Fruit fly (Drosophila melanogaster) whole organism, pupa: ENCODE results near the gene Scr.

ENCODE experiments used
- CG10348 ChIP-seq: fragments of 200-800 bp; sonication (Bioruptor generic); IDR thresholded peaks from 2 replicates; pipeline ENCODE4 v1.3.6; 2022; ENCODE audit warnings: missing biosample characterization, missing genetic modification characterization
- CG12605 ChIP-seq: fragments of 200-800 bp; sonication (Bioruptor generic); IDR thresholded peaks from 2 replicates; pipeline ENCODE4 v1.3.6; 2022; ENCODE audit warnings: missing biosample characterization, missing genetic modification characterization
- CG13204 ChIP-seq: fragments of 200-800 bp; sonication (Bioruptor generic); optimal IDR thresholded peaks from 2 replicates; lab custom pipeline; 2018; ENCODE audit warnings: missing biosample characterization, mild to moderate bottlenecking, missing genetic modification characterization, moderate library complexity
- CG14655 ChIP-seq: fragments of 200-800 bp; sonication (Bioruptor generic); optimal IDR thresholded peaks from 3 replicates; lab custom pipeline; 2017; ENCODE audit warnings: mild to moderate bottlenecking, missing biosample characterization, missing genetic modification reagents, missing genetic modification characterization
- CG15710 ChIP-seq: fragments of 200-800 bp; sonication (Bioruptor generic); optimal IDR thresholded peaks from 2 replicates; lab custom pipeline; 2018; ENCODE audit warnings: missing biosample characterization, mild to moderate bottlenecking, missing genetic modification characterization, moderate library complexity
- CG17806 ChIP-seq: fragments of 200-800 bp; sonication (Bioruptor generic); optimal IDR thresholded peaks from 2 replicates; lab custom pipeline; 2018; ENCODE audit warnings: missing biosample characterization, mild to moderate bottlenecking, missing genetic modification characterization, moderate library complexity
- CG32121 ChIP-seq: fragments of 200-800 bp; sonication (Bioruptor generic); IDR thresholded peaks from 2 replicates; pipeline ENCODE4 v1.3.6; 2022; ENCODE audit warnings: missing biosample characterization, missing genetic modification characterization
- CG34367 ChIP-seq: fragments of 200-800 bp; sonication (Bioruptor generic); optimal IDR thresholded peaks from 2 replicates; lab custom pipeline; 2018; ENCODE audit warnings: missing biosample characterization, mild to moderate bottlenecking, missing genetic modification characterization
- CG4496 ChIP-seq: fragments of 200-800 bp; sonication (Bioruptor generic); IDR thresholded peaks from 3 replicates; pipeline ENCODE4 v1.3.6; 2022; ENCODE audit warnings: missing biosample characterization, missing genetic modification characterization
- CG8159 ChIP-seq: fragments of 200-800 bp; sonication (Bioruptor generic); optimal IDR thresholded peaks from 3 replicates; lab custom pipeline; 2018; ENCODE audit warnings: missing biosample characterization, mild to moderate bottlenecking, missing genetic modification characterization, moderate library complexity
- CG8301 ChIP-seq: fragments of 200-800 bp; sonication (Bioruptor generic); optimal IDR thresholded peaks from 2 replicates; lab custom pipeline; 2018; ENCODE audit warnings: missing biosample characterization, mild to moderate bottlenecking, missing genetic modification characterization
- CG9948 ChIP-seq: fragments of 200-800 bp; sonication (Bioruptor generic); optimal IDR thresholded peaks from 2 replicates; lab custom pipeline; 2018; ENCODE audit warnings: missing biosample characterization, mild to moderate bottlenecking, missing genetic modification characterization, moderate library complexity
- D1 ChIP-seq: fragments of 200-800 bp; sonication (Bioruptor generic); optimal IDR thresholded peaks from 2 replicates; lab custom pipeline; 2018; ENCODE audit warnings: missing biosample characterization, mild to moderate bottlenecking, missing genetic modification characterization, moderate library complexity
- EcR ChIP-seq: fragments of 200-800 bp; sonication (Bioruptor generic); optimal IDR thresholded peaks from 3 replicates; lab custom pipeline; 2019; ENCODE audit warnings: missing biosample characterization, missing genetic modification characterization, mild to moderate bottlenecking, moderate library complexity, missing genetic modification reagents
- Ets98B ChIP-seq: fragments of 200-800 bp; sonication (Bioruptor generic); IDR thresholded peaks from 2 replicates; pipeline ENCODE4 v1.3.6; 2022; ENCODE audit warnings: missing biosample characterization, missing genetic modification characterization
- Pif1B ChIP-seq: fragments of 200-800 bp; sonication (Bioruptor generic); optimal IDR thresholded peaks from 3 replicates; lab custom pipeline; 2016; ENCODE audit warnings: missing biosample characterization, missing genetic modification characterization
- Snoo ChIP-seq: fragments of 200-800 bp; sonication (Bioruptor generic); optimal IDR thresholded peaks from 3 replicates; lab custom pipeline; 2017; ENCODE audit warnings: missing biosample characterization, mild to moderate bottlenecking, missing genetic modification characterization, inconsistent platforms
- fd96Ca ChIP-seq: fragments of 200-800 bp; sonication (Bioruptor generic); IDR thresholded peaks from 3 replicates; pipeline ENCODE4 v1.3.6; 2022; ENCODE audit warnings: missing biosample characterization, missing genetic modification characterization
- gl ChIP-seq: fragments of 200-800 bp; sonication (Bioruptor generic); optimal IDR thresholded peaks from 2 replicates; lab custom pipeline; 2018; ENCODE audit warnings: missing biosample characterization, mild to moderate bottlenecking, missing genetic modification characterization
- rn ChIP-seq: fragments of 200-800 bp; sonication (Bioruptor generic); IDR thresholded peaks from 2 replicates; pipeline ENCODE4 v1.3.6; 2022; ENCODE audit warnings: missing biosample characterization, missing genetic modification characterization

The Scr gene

dm6 chr3R:6812107-6812875, 37.5 kb downstream of the Scr start:
- TF ChIP-seq CG8301 (no peak), CG9948 (peak; percentile 57), CG34367 (tag; lab: Kevin White, UChicago) (peak; percentile 13), Snoo (tag; lab: Kevin White, UChicago) (peak; percentile 42), CG13204 (peak; percentile 5), CG10348 (GFP tag; lab: Robert Waterston, UW) (no peak), EcR (peak; percentile 97), gl (tag; lab: Kevin White, UChicago) (peak; percentile 20), CG12605 (GFP tag; lab: Robert Waterston, UW) (no peak), CG8159 (peak; percentile 66), CG15710 (no peak), CG17806 (tag; lab: Kevin White, UChicago) (peak; percentile 54)

dm6 chr3R:6810574-6810973, 39.2 kb downstream of the Scr start:
- no peak for TF ChIP-seq CG9948
- TF ChIP-seq CG10348 (GFP tag; lab: Robert Waterston, UW): no peak

dm6 chr3R:6809873-6810272, 39.9 kb downstream of the Scr start:
- TF ChIP-seq CG9948: no peak

- no peak for TF ChIP-seq CG15710
- peak; percentile 73 for TF ChIP-seq D1
These were observed 43.1 kb downstream of the Scr start for dm6 chr3R:6806654-6807053.

- TF ChIP-seq CG10348 (GFP tag; lab: Robert Waterston, UW): no peak
- TF ChIP-seq EcR: no peak
- TF ChIP-seq CG32121 (GFP tag; lab: Robert Waterston, UW): no peak
- TF ChIP-seq CG8159: no peak
- no peak for TF ChIP-seq CG12605 (GFP tag; lab: Robert Waterston, UW)
- no peak for TF ChIP-seq gl (tag; lab: Kevin White, UChicago)
- TF ChIP-seq Snoo (tag; lab: Kevin White, UChicago): no peak
- no peak for TF ChIP-seq CG4496 (GFP tag; lab: Robert Waterston, UW)
- no peak for TF ChIP-seq CG8301
- no peak for TF ChIP-seq rn (GFP tag; lab: Robert Waterston, UW)
- TF ChIP-seq CG17806 (tag; lab: Kevin White, UChicago): no peak
- TF ChIP-seq CG15710: no peak
- no peak for TF ChIP-seq Ets98B (GFP tag; lab: Robert Waterston, UW)
- no peak for TF ChIP-seq CG13204
- no peak for TF ChIP-seq D1
- no peak for TF ChIP-seq CG9948
- TF ChIP-seq fd96Ca (GFP tag; lab: Robert Waterston, UW): no peak
- TF ChIP-seq Pif1B (GFP tag; lab: Kevin White, UChicago): no peak
- no peak for TF ChIP-seq CG34367 (tag; lab: Kevin White, UChicago)
These were observed 43.8 kb downstream of the Scr start for dm6 chr3R:6805948-6806347.

dm6 chr3R:6804695-6805300, 45.0 kb downstream of the Scr start:
- TF ChIP-seq D1: no peak

dm6 chr3R:6801153-6801552, 48.6 kb downstream of the Scr start:
- TF ChIP-seq Ets98B (GFP tag; lab: Robert Waterston, UW) (no peak), EcR (no peak), CG8159 (no peak), CG13204 (no peak), Pif1B (GFP tag; lab: Kevin White, UChicago) (no peak), gl (tag; lab: Kevin White, UChicago) (no peak), CG4496 (GFP tag; lab: Robert Waterston, UW) (no peak), D1 (no peak), CG9948 (no peak), CG34367 (tag; lab: Kevin White, UChicago) (no peak), CG12605 (GFP tag; lab: Robert Waterston, UW) (no peak), CG10348 (GFP tag; lab: Robert Waterston, UW) (no peak), CG32121 (GFP tag; lab: Robert Waterston, UW) (no peak), Snoo (tag; lab: Kevin White, UChicago) (no peak), CG8301 (no peak), CG14655 (GFP tag; lab: Kevin White, UChicago) (no peak), rn (GFP tag; lab: Robert Waterston, UW) (no peak)
